Worm (Caenorhabditis elegans) whole organism, L3 larva: Measurements from ENCODE around the gene atgp-1.

Source experiments
- ceh-16 ChIP-seq: sonication (generic microtip); optimal IDR thresholded peaks from 2 replicates; lab custom pipeline; 2017; ENCODE audit warnings: missing biosample characterization, missing genetic modification characterization
- ceh-82 ChIP-seq: fragments of 150-350 bp; optimal IDR thresholded peaks from 2 replicates; lab custom pipeline; 2014; ENCODE audit warnings: missing biosample characterization, missing genetic modification characterization
- ceh-9 ChIP-seq: sonication (generic microtip); optimal IDR thresholded peaks from 2 replicates; lab custom pipeline; 2018; ENCODE audit warnings: missing biosample characterization, missing genetic modification characterization
- egl-27 ChIP-seq: sonication (generic microtip); optimal IDR thresholded peaks from 4 replicates; lab custom pipeline; 2017; ENCODE audit warnings: missing biosample characterization, missing genetic modification reagents, missing genetic modification characterization
- elt-3 ChIP-seq, 3 experiments: fragments of 150-350 bp in 1 of 3; sonication (generic microtip) in 2 of 3; optimal IDR thresholded peaks; 2 replicates in 2 of 3; 4 replicates in 1 of 3; lab custom pipeline; 2014 to 2017; ENCODE audit warnings: missing biosample characterization in 3 of 3, missing genetic modification characterization in 3 of 3
- fkh-10 ChIP-seq: sonication (generic microtip); optimal IDR thresholded peaks from 2 replicates; lab custom pipeline; 2017; ENCODE audit warnings: missing biosample characterization, missing genetic modification reagents, missing genetic modification characterization
- nhr-11 ChIP-seq: fragments of 150-350 bp; optimal IDR thresholded peaks from 2 replicates; lab custom pipeline; 2014; ENCODE audit warnings: missing biosample characterization, missing genetic modification characterization
- nhr-12 ChIP-seq: fragments of 150-350 bp; optimal IDR thresholded peaks from 2 replicates; lab custom pipeline; 2014; ENCODE audit warnings: missing biosample characterization, missing genetic modification characterization
- nhr-25 ChIP-seq: sonication (generic microtip); optimal IDR thresholded peaks from 2 replicates; lab custom pipeline; 2017; ENCODE audit warnings: missing biosample characterization, missing genetic modification characterization
- pqm-1 ChIP-seq: fragments of 150-350 bp; optimal IDR thresholded peaks from 2 replicates; lab custom pipeline; 2017; ENCODE audit warnings: missing biosample characterization, missing genetic modification characterization, inconsistent platforms
- snpc-4 ChIP-seq: fragments of 150-350 bp; optimal IDR thresholded peaks from 2 replicates; lab custom pipeline; 2014; ENCODE audit warnings: missing biosample characterization, missing genetic modification characterization
- unc-62 ChIP-seq: fragments of 150-350 bp; sonication (generic microtip); optimal IDR thresholded peaks from 4 replicates; lab custom pipeline; 2014; ENCODE audit warnings: missing biosample characterization, missing genetic modification reagents, missing genetic modification characterization

DNA sequence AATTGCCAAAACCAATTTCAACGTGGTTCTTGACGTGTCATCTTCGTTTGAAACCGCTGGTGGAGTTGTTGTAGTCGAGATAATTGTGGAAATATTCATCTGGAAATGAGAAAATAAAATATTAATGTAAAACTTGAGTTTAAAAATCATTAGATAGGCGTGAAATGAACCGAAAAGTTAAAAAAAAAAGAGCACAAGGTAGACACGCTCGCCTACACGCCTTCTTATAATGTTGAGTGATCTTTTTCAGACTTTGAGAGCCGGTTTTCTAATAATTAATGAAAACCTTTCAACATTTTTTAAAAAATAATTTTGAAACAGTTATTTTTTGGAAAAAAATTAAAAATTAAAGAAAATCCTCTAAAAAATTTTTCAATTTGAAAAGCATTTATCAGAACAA is 38.2 kb upstream of the atgp-1 start, which contains the start of gene npr-32:
- TF ChIP-seq unc-62 = no peak
- TF ChIP-seq ceh-82 (tag; lab: Kevin White, UChicago) = no peak
- no peak for TF ChIP-seq fkh-10
- TF ChIP-seq elt-3 (tag; optimal IDR thresholded peaks at IDR 0.05; lab: Kevin White, UChicago) = no peak
- no peak for TF ChIP-seq ceh-9
- TF ChIP-seq snpc-4 (tag; lab: Kevin White, UChicago) = no peak
- TF ChIP-seq pqm-1 = no peak
- TF ChIP-seq nhr-12 (tag; lab: Kevin White, UChicago) = no peak
- no peak for TF ChIP-seq egl-27 (tag; lab: Kevin White, UChicago)
- no peak for TF ChIP-seq nhr-11
- TF ChIP-seq nhr-25 (tag; lab: Kevin White, UChicago) = no peak
- no peak for TF ChIP-seq ceh-16 (tag; lab: Kevin White, UChicago)
